Worm (Caenorhabditis elegans) whole organism, L1 larva: ENCODE measurements around the gene nol-6.

Experiments
- C04F5.9 ChIP-seq: sonication (generic microtip); optimal IDR thresholded peaks from 2 replicates; lab custom pipeline; 2016; ENCODE audit warnings: missing genetic modification characterization, missing compliant biosample characterization
- C34B4.2 ChIP-seq: sonication (generic microtip); optimal IDR thresholded peaks from 2 replicates; lab custom pipeline; 2017; ENCODE audit warnings: mild to moderate bottlenecking, missing genetic modification characterization, missing compliant biosample characterization
- Y116A8C.19 ChIP-seq: sonication (generic microtip); optimal IDR thresholded peaks from 2 replicates; lab custom pipeline; 2016; ENCODE audit warnings: missing compliant biosample characterization, missing genetic modification characterization, borderline replicate concordance
- aha-1 ChIP-seq: fragments of 150-350 bp; optimal IDR thresholded peaks from 2 replicates; lab custom pipeline; 2014; ENCODE audit warnings: missing biosample characterization, missing genetic modification characterization
- alr-1 ChIP-seq: fragments of 200-800 bp; sonication (Bioruptor generic); optimal IDR thresholded peaks from 2 replicates; lab custom pipeline; 2018; ENCODE audit warnings: borderline replicate concordance, mild to moderate bottlenecking, missing genetic modification characterization, missing compliant biosample characterization
- aly-2 ChIP-seq: fragments of 150-350 bp; optimal IDR thresholded peaks from 2 replicates; lab custom pipeline; 2014; ENCODE audit warnings: missing biosample characterization, missing genetic modification characterization
- ama-1 ChIP-seq: fragments of 150-350 bp; optimal IDR thresholded peaks from 2 replicates; lab custom pipeline; 2014
- ceh-8 ChIP-seq: fragments of 200-800 bp; sonication (Bioruptor generic); optimal IDR thresholded peaks from 2 replicates; lab custom pipeline; 2018; ENCODE audit warnings: mild to moderate bottlenecking, missing genetic modification characterization, moderate library complexity, missing compliant biosample characterization
- ceh-82 ChIP-seq, 3 experiments: fragments of 150-350 bp in 1 of 3; sonication (generic microtip) in 2 of 3; optimal IDR thresholded peaks; 2 replicates each; lab custom pipeline; 2014 to 2017; ENCODE audit warnings: missing biosample characterization in 3 of 3, missing genetic modification characterization in 3 of 3
- ceh-88 ChIP-seq: fragments of 200-800 bp; sonication (Bioruptor generic); IDR thresholded peaks from 2 replicates; pipeline ENCODE4 v1.3.6; 2022; ENCODE audit warnings: missing genetic modification characterization, missing compliant biosample characterization
- ceh-90 ChIP-seq: sonication (generic microtip); optimal IDR thresholded peaks from 2 replicates; lab custom pipeline; 2016; ENCODE audit warnings: missing genetic modification characterization, missing compliant biosample characterization
- ces-1 ChIP-seq: fragments of 150-350 bp; optimal IDR thresholded peaks from 2 replicates; lab custom pipeline; 2014; ENCODE audit warnings: missing biosample characterization, missing genetic modification reagents, missing genetic modification characterization
- dsc-1 ChIP-seq: sonication (generic microtip); optimal IDR thresholded peaks from 2 replicates; lab custom pipeline; 2016; ENCODE audit warnings: mild to moderate bottlenecking, missing genetic modification characterization, missing compliant biosample characterization
- efl-3 ChIP-seq: fragments of 200-800 bp; sonication (Bioruptor generic); optimal IDR thresholded peaks from 2 replicates; lab custom pipeline; 2018; ENCODE audit warnings: mild to moderate bottlenecking, missing genetic modification characterization, missing compliant biosample characterization
- egl-27 ChIP-seq, 2 experiments: fragments of 150-350 bp in 1 of 2; sonication (generic microtip); optimal IDR thresholded peaks; 3 replicates each; lab custom pipeline; 2017 to 2018; ENCODE audit warnings: missing biosample characterization in 2 of 2, missing genetic modification characterization in 2 of 2, missing genetic modification reagents in 2 of 2
- elt-2 ChIP-seq: sonication (generic microtip); optimal IDR thresholded peaks from 2 replicates; lab custom pipeline; 2016; ENCODE audit warnings: missing genetic modification characterization, mild to moderate bottlenecking, inconsistent platforms, missing compliant biosample characterization, missing genetic modification reagents
- elt-3 ChIP-seq, 6 experiments: fragments of 150-350 bp in 1 of 6; sonication (generic microtip); optimal IDR thresholded peaks; 2 replicates each; lab custom pipeline; 2017 to 2018; ENCODE audit warnings: missing biosample characterization in 6 of 6, missing genetic modification characterization in 6 of 6, inconsistent platforms in 1 of 6
- ets-5 ChIP-seq: fragments of 200-800 bp; sonication (Bioruptor generic); IDR thresholded peaks from 2 replicates; pipeline ENCODE4 v1.3.6; 2022; ENCODE audit warnings: missing genetic modification characterization, missing compliant biosample characterization
- fkh-10 ChIP-seq: sonication (generic microtip); optimal IDR thresholded peaks from 2 replicates; lab custom pipeline; 2017; ENCODE audit warnings: missing biosample characterization, missing genetic modification reagents, missing genetic modification characterization
- fkh-8 ChIP-seq: sonication (generic microtip); optimal IDR thresholded peaks from 2 replicates; lab custom pipeline; 2016; ENCODE audit warnings: mild to moderate bottlenecking, missing genetic modification characterization, missing compliant biosample characterization
- fos-1 ChIP-seq: fragments of 150-350 bp; optimal IDR thresholded peaks from 2 replicates; lab custom pipeline; 2014; ENCODE audit warnings: missing biosample characterization, missing genetic modification characterization
- grh-1 ChIP-seq: fragments of 200-800 bp; sonication (Bioruptor generic); IDR thresholded peaks from 2 replicates; pipeline ENCODE4 v1.3.6; 2022; ENCODE audit warnings: missing genetic modification reagents, missing genetic modification characterization, missing compliant biosample characterization
- hlh-4 ChIP-seq: sonication (generic microtip); optimal IDR thresholded peaks from 2 replicates; lab custom pipeline; 2016; ENCODE audit warnings: mild to moderate bottlenecking, missing genetic modification characterization, missing compliant biosample characterization
- irx-1 ChIP-seq: sonication (generic microtip); optimal IDR thresholded peaks from 2 replicates; lab custom pipeline; 2016; ENCODE audit warnings: missing genetic modification characterization, missing compliant biosample characterization
- isw-1 ChIP-seq: fragments of 200-800 bp; sonication (Bioruptor generic); IDR thresholded peaks from 2 replicates; pipeline ENCODE4 v1.3.6; 2022; ENCODE audit warnings: missing genetic modification characterization, missing compliant biosample characterization
- jun-1 ChIP-seq: fragments of 150-350 bp; optimal IDR thresholded peaks from 2 replicates; lab custom pipeline; 2014; ENCODE audit warnings: missing biosample characterization, missing genetic modification reagents, missing genetic modification characterization
- lin-15B ChIP-seq: fragments of 150-350 bp; sonication (generic microtip); optimal IDR thresholded peaks from 3 replicates; lab custom pipeline; 2014; ENCODE audit warnings: missing biosample characterization, missing genetic modification characterization
- lin-35 ChIP-seq, 2 experiments: fragments of 150-350 bp; optimal IDR thresholded peaks; 2 replicates each; lab custom pipeline; 2014; ENCODE audit warnings: missing biosample characterization in 2 of 2, missing genetic modification characterization in 2 of 2, missing genetic modification reagents in 2 of 2
- lin-39 ChIP-seq: fragments of 150-350 bp; optimal IDR thresholded peaks from 2 replicates; lab custom pipeline; 2014; ENCODE audit warnings: missing biosample characterization, missing genetic modification reagents, missing genetic modification characterization
- lir-3 ChIP-seq: sonication (generic microtip); optimal IDR thresholded peaks from 2 replicates; lab custom pipeline; 2016; ENCODE audit warnings: mild to moderate bottlenecking, missing genetic modification characterization, moderate library complexity, missing compliant biosample characterization; ENCODE audit not compliant: poor library complexity
- mef-2 ChIP-seq: fragments of 150-350 bp; optimal IDR thresholded peaks from 2 replicates; lab custom pipeline; 2014; ENCODE audit warnings: missing biosample characterization, missing genetic modification characterization
- nhr-12 ChIP-seq: sonication (generic microtip); optimal IDR thresholded peaks from 2 replicates; lab custom pipeline; 2017; ENCODE audit warnings: missing biosample characterization, missing genetic modification characterization
- nhr-20 ChIP-seq: sonication (generic microtip); optimal IDR thresholded peaks from 2 replicates; lab custom pipeline; 2016; ENCODE audit warnings: mild to moderate bottlenecking, missing genetic modification characterization, missing compliant biosample characterization
- nhr-71 ChIP-seq: sonication (generic microtip); optimal IDR thresholded peaks from 2 replicates; lab custom pipeline; 2016; ENCODE audit warnings: mild to moderate bottlenecking, missing genetic modification characterization, moderate library complexity, missing compliant biosample characterization
- nhr-77 ChIP-seq: fragments of 150-350 bp; optimal IDR thresholded peaks from 2 replicates; lab custom pipeline; 2014; ENCODE audit warnings: missing biosample characterization, missing genetic modification characterization
- nhr-84 ChIP-seq: sonication (generic microtip); optimal IDR thresholded peaks from 2 replicates; lab custom pipeline; 2017; ENCODE audit warnings: missing biosample characterization, missing genetic modification characterization
- nhr-85 ChIP-seq: sonication (generic microtip); peaks from one replicate; lab custom pipeline; 2016; ENCODE audit warnings: missing genetic modification characterization, inconsistent platforms, missing compliant biosample characterization
- nhr-90 ChIP-seq: sonication (generic microtip); optimal IDR thresholded peaks from 2 replicates; lab custom pipeline; 2016; ENCODE audit warnings: mild to moderate bottlenecking, missing genetic modification characterization, missing compliant biosample characterization; ENCODE audit not compliant: poor library complexity
- pag-3 ChIP-seq: sonication (generic microtip); optimal IDR thresholded peaks from 2 replicates; lab custom pipeline; 2017; ENCODE audit warnings: missing genetic modification characterization, mild to moderate bottlenecking, missing compliant biosample characterization, antibody characterized with exemption, borderline replicate concordance; ENCODE audit not compliant: insufficient read depth
- pqm-1 ChIP-seq: sonication (generic microtip); optimal IDR thresholded peaks from 3 replicates; lab custom pipeline; 2017; ENCODE audit warnings: missing biosample characterization, missing genetic modification characterization
- skn-1 ChIP-seq: fragments of 150-350 bp; optimal IDR thresholded peaks from 2 replicates; lab custom pipeline; 2014; ENCODE audit warnings: missing biosample characterization, missing genetic modification characterization
- snpc-4 ChIP-seq: fragments of 150-350 bp; optimal IDR thresholded peaks from 2 replicates; lab custom pipeline; 2014; ENCODE audit warnings: missing biosample characterization, missing genetic modification characterization
- sox-4 ChIP-seq: sonication (generic microtip); optimal IDR thresholded peaks from 2 replicates; lab custom pipeline; 2016; ENCODE audit warnings: missing genetic modification characterization, missing compliant biosample characterization
- sptf-1 ChIP-seq: fragments of 150-350 bp; optimal IDR thresholded peaks from 2 replicates; lab custom pipeline; 2014; ENCODE audit warnings: missing biosample characterization, missing genetic modification characterization
- sup-37 ChIP-seq: fragments of 200-800 bp; sonication (Bioruptor generic); optimal IDR thresholded peaks from 2 replicates; lab custom pipeline; 2018; ENCODE audit warnings: mild to moderate bottlenecking, missing genetic modification characterization, missing compliant biosample characterization
- tbx-2 ChIP-seq: sonication (generic microtip); optimal IDR thresholded peaks from 2 replicates; lab custom pipeline; 2016; ENCODE audit warnings: missing genetic modification characterization, missing compliant biosample characterization
- unc-30 ChIP-seq: sonication (generic microtip); optimal IDR thresholded peaks from 2 replicates; lab custom pipeline; 2017; ENCODE audit warnings: missing biosample characterization, missing genetic modification characterization
- unc-98 ChIP-seq: fragments of 200-800 bp; sonication (Bioruptor generic); IDR thresholded peaks from 2 replicates; pipeline ENCODE4 v1.3.6; 2022; ENCODE audit warnings: missing genetic modification characterization, missing compliant biosample characterization
- vab-15 ChIP-seq: sonication (generic microtip); optimal IDR thresholded peaks from 2 replicates; lab custom pipeline; 2017; ENCODE audit warnings: missing genotype, mild to moderate bottlenecking, missing genetic modification characterization, missing compliant biosample characterization
- zag-1 ChIP-seq: fragments of 150-350 bp; optimal IDR thresholded peaks from 2 replicates; lab custom pipeline; 2014; ENCODE audit warnings: missing biosample characterization, missing genetic modification characterization
- zip-4 ChIP-seq: fragments of 200-800 bp; sonication (Bioruptor generic); optimal IDR thresholded peaks from 2 replicates; lab custom pipeline; 2018; ENCODE audit warnings: mild to moderate bottlenecking, missing genetic modification characterization, moderate library complexity, missing compliant biosample characterization
- ztf-4 ChIP-seq: fragments of 150-350 bp; optimal IDR thresholded peaks from 2 replicates; lab custom pipeline; 2014; ENCODE audit warnings: missing biosample characterization, missing genetic modification characterization

nol-6 gene

DNA sequence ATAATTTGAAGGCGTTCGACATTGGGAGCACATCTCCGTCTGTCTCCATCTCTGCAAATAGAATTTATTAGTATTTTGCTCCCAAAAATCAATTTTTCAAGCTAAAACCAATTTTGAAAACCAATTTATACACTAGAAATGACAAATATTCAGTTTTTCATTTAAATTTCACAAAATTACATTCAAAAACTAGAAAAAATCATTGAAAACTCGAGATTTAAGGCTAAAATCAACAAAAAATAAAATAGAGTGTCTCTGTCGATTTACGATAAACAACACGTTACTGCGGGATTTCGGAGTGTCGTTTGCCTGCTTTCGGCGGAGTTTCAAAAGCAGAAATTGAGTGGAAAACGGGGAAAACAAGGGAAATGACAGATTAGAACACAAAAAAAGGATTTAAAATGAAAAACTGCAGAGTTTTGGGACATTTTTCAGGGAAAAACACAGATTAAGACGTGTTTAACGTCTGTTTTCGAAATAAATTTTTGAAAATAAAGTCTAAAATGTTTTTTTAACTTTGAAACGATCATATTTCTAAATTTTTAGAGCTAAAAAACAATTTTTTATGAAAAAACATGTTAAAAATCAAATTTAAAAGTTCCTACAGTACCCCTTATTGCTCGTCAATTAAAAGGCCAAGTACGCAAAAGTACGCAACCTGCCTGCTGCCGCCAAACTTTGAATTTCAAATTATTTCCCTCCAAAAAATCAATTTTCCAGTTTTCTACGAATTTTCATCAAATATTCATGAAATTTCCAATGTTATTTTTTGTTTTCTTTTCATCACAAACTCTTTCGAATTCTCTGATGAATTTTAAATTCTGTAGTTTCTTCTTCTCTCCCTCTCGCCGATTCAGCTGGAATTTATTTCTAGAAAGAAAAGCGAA lies at the start of gene nol-6:
TSS of gene nol-6 (minus strand) at position 51 of the 887 bp plus-strand sequence.
- TF ChIP-seq alr-1 (tag; lab: Kevin White, UChicago), result no peak
- no peak for TF ChIP-seq ets-5 (GFP tag; lab: Robert Waterston, UW)
- TF ChIP-seq ceh-88 (GFP tag; lab: Robert Waterston, UW), result no peak
- TF ChIP-seq nhr-90, result peak; percentile 12
- TF ChIP-seq nhr-71 (tag; lab: Kevin White, UChicago), result no peak
- peak; percentile 41 for TF ChIP-seq tbx-2 (tag; lab: Kevin White, UChicago)
- TF ChIP-seq fos-1, result no peak
- TF ChIP-seq C34B4.2, result no peak
- peak; percentile 67 for TF ChIP-seq nhr-20 (tag; lab: Kevin White, UChicago)
- no peak for TF ChIP-seq nhr-12
- TF ChIP-seq zag-1, result no peak
- no peak for TF ChIP-seq sox-4 (tag; lab: Kevin White, UChicago)
- TF ChIP-seq lin-39 (tag; lab: Kevin White, UChicago), result peak; percentile 23
- TF ChIP-seq fkh-10 (GFP tag; lab: Kevin White, UChicago), result no peak
- no peak for TF ChIP-seq ceh-90
- no peak for TF ChIP-seq sptf-1
- TF ChIP-seq isw-1 (GFP tag; lab: Robert Waterston, UW), result peak; percentile 39
- no peak for TF ChIP-seq Y116A8C.19 (tag; lab: Kevin White, UChicago)
- TF ChIP-seq sup-37 (GFP tag; lab: Kevin White, UChicago), result no peak
- no peak for TF ChIP-seq efl-3
- TF ChIP-seq ces-1, result no peak
- TF ChIP-seq aha-1 (tag; lab: Kevin White, UChicago), result no peak
- no peak for TF ChIP-seq mef-2 (tag; lab: Kevin White, UChicago)
- no peak for TF ChIP-seq nhr-84
- no peak for TF ChIP-seq pag-3 (tag; lab: Kevin White, UChicago)
- TF ChIP-seq nhr-77 (tag; lab: Kevin White, UChicago), result peak; percentile 9
- peak; percentile 56 for TF ChIP-seq nhr-85 (tag; lab: Kevin White, UChicago)
- no peak for TF ChIP-seq ztf-4 (tag; lab: Kevin White, UChicago)
- TF ChIP-seq fkh-8 (tag; lab: Kevin White, UChicago), result no peak
- no peak for TF ChIP-seq irx-1 (tag; lab: Kevin White, UChicago)
- peak; percentile 62 for TF ChIP-seq skn-1 (tag; lab: Kevin White, UChicago)
- no peak for TF ChIP-seq unc-30 (tag; lab: Kevin White, UChicago)
- no peak for TF ChIP-seq elt-2 (tag; lab: Kevin White, UChicago)
- no peak for TF ChIP-seq grh-1 (GFP tag; lab: Robert Waterston, UW)
- no peak for TF ChIP-seq ama-1 (lab: Kevin White, UChicago)
- TF ChIP-seq pqm-1 (tag; lab: Kevin White, UChicago), result no peak
- TF ChIP-seq egl-27 (tag; optimal IDR thresholded peaks at IDR 0.05; lab: Kevin White, UChicago), result no peak
- TF ChIP-seq snpc-4, result no peak
- no peak for TF ChIP-seq zip-4 (GFP tag; lab: Kevin White, UChicago)
- TF ChIP-seq C04F5.9 (tag; lab: Kevin White, UChicago), result no peak
- TF ChIP-seq dsc-1 (tag; lab: Kevin White, UChicago), result no peak
- TF ChIP-seq vab-15, result no peak
- TF ChIP-seq lin-35 (GFP tag; optimal IDR thresholded peaks at IDR 0.05; lab: Kevin White, UChicago), result peak; percentile 87 to 96
- no peak for TF ChIP-seq aly-2 (tag; lab: Kevin White, UChicago)
- no peak for TF ChIP-seq lir-3 (tag; lab: Kevin White, UChicago)
- TF ChIP-seq ceh-8 (GFP tag; lab: Kevin White, UChicago), result no peak
- no peak for TF ChIP-seq jun-1 (tag; lab: Kevin White, UChicago)
- TF ChIP-seq ceh-82 (tag; optimal IDR thresholded peaks at IDR 0.05; lab: Kevin White, UChicago), result peak in 2 of 3 experiments; percentile 6 to 47
- peak; percentile 26 for TF ChIP-seq lin-15B (tag; lab: Kevin White, UChicago)
- TF ChIP-seq hlh-4 (tag; lab: Kevin White, UChicago), result no peak
- no peak for TF ChIP-seq unc-98 (GFP tag; lab: Robert Waterston, UW)
- peak in 1 of 6 experiments; percentile 13 for TF ChIP-seq elt-3 (tag; optimal IDR thresholded peaks at IDR 0.05; lab: Kevin White, UChicago)
